Worm (Caenorhabditis elegans): ENCODE results near the gene Y49F6B.20.

DNA sequence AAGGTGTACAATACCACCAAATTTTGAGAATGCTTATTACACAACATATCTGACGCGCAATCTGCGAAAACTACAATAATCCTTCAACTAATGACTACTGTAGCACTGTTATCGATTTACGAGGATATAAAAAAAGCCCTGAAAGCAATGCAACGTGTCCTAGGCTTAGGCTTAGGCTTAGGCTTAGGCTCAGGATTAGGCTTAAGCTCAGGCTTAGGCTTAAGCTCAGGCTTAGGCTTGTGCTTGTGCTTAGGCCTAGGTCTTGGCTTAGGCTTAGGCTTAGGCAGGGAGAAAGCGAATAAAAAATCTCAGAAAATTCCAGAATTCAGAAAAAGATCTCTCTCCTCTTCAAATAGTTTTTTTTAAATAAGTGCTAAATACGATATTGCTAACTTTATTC is 11.2 kb downstream of the Y49F6B.20 start:
- TF ChIP-seq unc-62 (GFP tag; optimal IDR thresholded peaks at IDR 0.05) (no peak), unc-39 (tag; optimal IDR thresholded peaks at IDR 0.05) (no peak), ceh-39 (tag; optimal IDR thresholded peaks at IDR 0.05) (no peak), nhr-237 (tag; optimal IDR thresholded peaks at IDR 0.05) (no peak), snpc-4 (tag; optimal IDR thresholded peaks at IDR 0.05) (no peak), flh-1 (GFP tag; optimal IDR thresholded peaks at IDR 0.05) (no peak), lin-13 (tag; optimal IDR thresholded peaks at IDR 0.05) (no peak), lsy-2 (tag; optimal IDR thresholded peaks at IDR 0.05) (no peak), nhr-12 (tag; optimal IDR thresholded peaks at IDR 0.05) (no peak), lin-32 (GFP tag; optimal IDR thresholded peaks at IDR 0.05) (no peak), ham-2 (GFP tag; optimal IDR thresholded peaks at IDR 0.05) (no peak), sptf-1 (tag; optimal IDR thresholded peaks at IDR 0.05) (no peak)
